Fruit fly (Drosophila melanogaster): ENCODE results near the gene TM9SF4.
A peak's percentile ranks its signal among the peaks of the same experiment; 100 is the strongest.

TM9SF4 gene

dm6 chr2L:13778648-13779047, 31.9 kb downstream of the TM9SF4 start (continued):
- TF ChIP-seq Sox102F (GFP tag; optimal IDR thresholded peaks at IDR 0.05) (peak; percentile 80), NfI (GFP tag; optimal IDR thresholded peaks at IDR 0.05) (peak; percentile 53), insv (GFP tag; optimal IDR thresholded peaks at IDR 0.05) (no peak), Xbp1 (GFP tag; optimal IDR thresholded peaks at IDR 0.05) (peak; percentile 48), nmo (GFP tag; optimal IDR thresholded peaks at IDR 0.05) (peak; percentile 84), HHEX (GFP tag; optimal IDR thresholded peaks at IDR 0.05) (peak; percentile 54), CG2116 (GFP tag; optimal IDR thresholded peaks at IDR 0.05) (peak; percentile 29), CG1647 (GFP tag; optimal IDR thresholded peaks at IDR 0.05) (peak; percentile 11), Bteb2 (GFP tag; optimal IDR thresholded peaks at IDR 0.05) (peak; percentile 52), lola (GFP tag; optimal IDR thresholded peaks at IDR 0.05) (peak in 1 of 3 experiments; percentile 52), bsh (GFP tag; optimal IDR thresholded peaks at IDR 0.05) (peak in 1 of 2 experiments; percentile 46), CG7556 (GFP tag; optimal IDR thresholded peaks at IDR 0.05) (peak; percentile 75), D19B (GFP tag; optimal IDR thresholded peaks at IDR 0.05) (peak; percentile 9), CG15011 (GFP tag; optimal IDR thresholded peaks at IDR 0.05) (peak; percentile 4), Fer1 (GFP tag; optimal IDR thresholded peaks at IDR 0.05) (peak; percentile 11), CG1602 (GFP tag; optimal IDR thresholded peaks at IDR 0.05) (peak; percentile 53), zf30C (GFP tag; optimal IDR thresholded peaks at IDR 0.05) (peak; percentile 8), Scr (GFP tag; IDR thresholded peaks at IDR 0.05; ENCODE audit: partially characterized antibody) (no peak), ab (GFP tag; optimal IDR thresholded peaks at IDR 0.05) (no peak), Taf1 (GFP tag; IDR thresholded peaks at IDR 0.05) (peak; percentile 46; the same call in 1 of the 2 replicates), dmrt99B (tag; optimal IDR thresholded peaks at IDR 0.05) (peak; percentile 80), HLH54F (GFP tag; optimal IDR thresholded peaks at IDR 0.05) (peak; percentile 35), unpg (GFP tag; optimal IDR thresholded peaks at IDR 0.05) (peak; percentile 65), CG2875 (GFP tag; optimal IDR thresholded peaks at IDR 0.05) (peak; percentile 41), Atf6 (GFP tag; IDR thresholded peaks at IDR 0.05) (0 out of 2 replicates have a peak, but pooled peaks have one; percentile 37), CG1233 (GFP tag; optimal IDR thresholded peaks at IDR 0.05) (peak; percentile 37), CG31441 (GFP tag; IDR thresholded peaks at IDR 0.05) (peak; percentile 58; the same call in 1 of the 2 replicates), Trl (optimal IDR thresholded peaks at IDR 0.05) (no peak), Trl (GFP tag; optimal IDR thresholded peaks at IDR 0.05) (peak; percentile 39), chif (GFP tag; optimal IDR thresholded peaks at IDR 0.05) (peak; percentile 33 to 44), Oaz (GFP tag; IDR thresholded peaks at IDR 0.05) (no peak), pros (GFP tag; optimal IDR thresholded peaks at IDR 0.05) (no peak), D (optimal IDR thresholded peaks at IDR 0.05) (no peak), D (GFP tag; optimal IDR thresholded peaks at IDR 0.05) (peak; percentile 1), CG16815 (GFP tag; optimal IDR thresholded peaks at IDR 0.05) (peak; percentile 9), CG6689 (GFP tag; IDR thresholded peaks at IDR 0.05) (0 out of 2 replicates have a peak, but pooled peaks have one; percentile 26), Myb (GFP tag; optimal IDR thresholded peaks at IDR 0.05) (no peak), Nf-YB (GFP tag; optimal IDR thresholded peaks at IDR 0.05) (peak; percentile 61), slbo (GFP tag; IDR thresholded peaks at IDR 0.05) (peak; percentile 73), CG15479 (GFP tag; optimal IDR thresholded peaks at IDR 0.05) (no peak), trem (tag; optimal IDR thresholded peaks at IDR 0.05) (no peak), BtbVII (GFP tag; optimal IDR thresholded peaks at IDR 0.05) (no peak), CG10654 (GFP tag; optimal IDR thresholded peaks at IDR 0.05) (peak; percentile 36), pum (GFP tag; optimal IDR thresholded peaks at IDR 0.05) (peak; percentile 41), pan (optimal IDR thresholded peaks at IDR 0.05) (no peak), pan (GFP tag; optimal IDR thresholded peaks at IDR 0.05 in 1 of 2, IDR thresholded peaks at IDR 0.05 in 1 of 2) (peak in 1 of 2 experiments; percentile 47), Mad (GFP tag; optimal IDR thresholded peaks at IDR 0.05) (peak; percentile 18), fd3F (GFP tag; optimal IDR thresholded peaks at IDR 0.05) (peak; percentile 40), CG12391 (tag; optimal IDR thresholded peaks at IDR 0.05) (peak; percentile 76), gem (tag; optimal IDR thresholded peaks at IDR 0.05) (peak; percentile 85), CG3847 (GFP tag; IDR thresholded peaks at IDR 0.05) (peak; percentile 70)
